Fruit fly (Drosophila melanogaster) whole organism, adult: ENCODE data around the gene CG4009.

Experiments used
- CG11617 ChIP-seq: fragments of 200-800 bp; sonication (Bioruptor generic); optimal IDR thresholded peaks from 2 replicates; lab custom pipeline; 2017; ENCODE audit warnings: mild to moderate bottlenecking, missing biosample characterization, missing genetic modification reagents, missing genetic modification characterization
- CG33017 ChIP-seq: fragments of 200-800 bp; sonication (Bioruptor generic); optimal IDR thresholded peaks from 2 replicates; lab custom pipeline; 2018; ENCODE audit warnings: missing biosample characterization, mild to moderate bottlenecking, missing genetic modification characterization, moderate library complexity
- Crg-1 ChIP-seq: fragments of 200-800 bp; sonication (Bioruptor generic); optimal IDR thresholded peaks from 2 replicates; lab custom pipeline; 2016; ENCODE audit warnings: missing biosample characterization, missing genetic modification characterization
- cic ChIP-seq: fragments of 200-800 bp; sonication (Bioruptor generic); optimal IDR thresholded peaks from 2 replicates; lab custom pipeline; 2017; ENCODE audit warnings: missing biosample characterization, mild to moderate bottlenecking, missing genetic modification characterization, moderate library complexity
- cnc ChIP-seq, 2 experiments: fragments of >200 bp; optimal IDR thresholded peaks; 2 replicates each; lab custom pipeline; 2017
- ovo ChIP-seq: fragments of 200-800 bp; sonication (Bioruptor generic); optimal IDR thresholded peaks from 2 replicates; lab custom pipeline; 2016; ENCODE audit warnings: missing biosample characterization, missing genetic modification characterization
- pad ChIP-seq: fragments of 200-800 bp; sonication (Bioruptor generic); optimal IDR thresholded peaks from 3 replicates; lab custom pipeline; 2017; ENCODE audit warnings: missing biosample characterization, missing genetic modification characterization, mild to moderate bottlenecking, moderate library complexity, missing genetic modification reagents

DNA sequence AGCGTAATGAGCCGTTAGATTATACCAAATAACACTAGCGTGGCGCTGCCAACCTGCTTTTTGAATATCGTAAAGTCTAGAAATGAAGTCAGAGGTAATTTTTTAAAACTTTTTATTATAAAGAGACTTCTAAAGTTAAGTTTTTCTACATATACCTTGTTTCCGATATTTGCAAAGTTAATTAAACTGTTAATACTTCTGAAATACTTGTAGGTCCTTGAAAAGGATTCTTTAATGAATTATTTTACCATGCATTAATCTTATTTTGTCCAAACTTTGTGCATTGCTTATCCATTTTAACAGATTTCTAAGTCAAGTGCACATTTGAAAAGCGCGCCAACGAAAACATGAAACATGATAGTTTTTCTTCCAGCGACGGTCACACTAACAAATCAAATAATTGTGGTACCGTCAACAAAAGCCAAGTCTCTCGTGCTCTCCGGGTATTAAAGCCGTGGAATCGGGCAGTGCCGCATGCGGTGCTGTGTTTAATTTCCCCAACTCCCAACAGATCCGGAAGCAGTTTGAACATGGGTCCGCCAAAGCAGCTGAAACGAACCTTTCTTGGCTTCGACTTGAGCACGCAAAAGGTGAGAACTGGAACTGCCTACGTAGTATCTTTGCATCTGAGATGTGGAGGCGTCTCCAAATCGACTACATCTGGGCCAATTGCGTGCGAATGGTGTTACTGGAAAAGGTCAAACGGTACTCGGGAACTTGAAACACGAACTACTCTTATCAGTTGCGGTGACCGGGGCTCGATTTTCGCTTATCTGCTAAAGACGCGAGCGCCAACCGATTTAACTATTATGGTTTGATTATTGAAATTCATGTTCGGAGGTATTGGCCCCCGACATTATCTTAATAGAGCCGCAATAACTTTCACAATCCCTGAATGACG, 39.5 kb downstream of the CG4009 start, which contains the start of the genes EMC2A and CG3534:
- no peak for TF ChIP-seq cic (GFP tag; lab: Kevin White, UChicago)
- TF ChIP-seq CG33017 (tag; lab: Kevin White, UChicago) = no peak
- peak; percentile 7 for TF ChIP-seq ovo (GFP tag; lab: Kevin White, UChicago)
- TF ChIP-seq cnc (optimal IDR thresholded peaks at IDR 0.05; lab: Kevin White, UChicago) = no peak
- no peak for TF ChIP-seq Crg-1
- no peak for TF ChIP-seq CG11617 (GFP tag; lab: Kevin White, UChicago)
- peak; percentile 8 for TF ChIP-seq pad (GFP tag; lab: Kevin White, UChicago)
